Worm (Caenorhabditis elegans) whole organism, young adult: Measurements from ENCODE around the gene bath-26.
"Not testable (repeated sequence)": the region's sequence is repeated elsewhere in the genome, so short reads cannot be mapped to it uniquely, and the experiment has no call there.

Source experiments
- aptf-3 ChIP-seq: fragments of 200-800 bp; sonication (Bioruptor generic); IDR thresholded peaks from 2 replicates; pipeline ENCODE4 v1.3.6; 2022; ENCODE audit warnings: missing genetic modification characterization, missing compliant biosample characterization
- athp-1 ChIP-seq: sonication (generic microtip); optimal IDR thresholded peaks from 2 replicates; lab custom pipeline; 2017; ENCODE audit warnings: mild to moderate bottlenecking, missing genetic modification characterization, missing compliant biosample characterization
- cebp-1 ChIP-seq, 2 experiments: fragments of 200-800 bp in 1 of 2; sonication (Bioruptor generic) in 1 of 2; sonication (generic microtip) in 1 of 2; IDR thresholded peaks in 1 of 2; optimal IDR thresholded peaks in 1 of 2; 2 replicates each; pipeline versions ENCODE4 v1.3.6 to Lab custom; 2017 to 2022; ENCODE audit warnings: missing compliant biosample characterization in 2 of 2, missing genetic modification characterization in 2 of 2, mild to moderate bottlenecking in 1 of 2, missing genetic modification reagents in 1 of 2, moderate library complexity in 1 of 2
- madf-10 ChIP-seq: sonication (generic microtip); optimal IDR thresholded peaks from 2 replicates; lab custom pipeline; 2016; ENCODE audit warnings: mild to moderate bottlenecking, missing genetic modification characterization, missing compliant biosample characterization
- repo-1 ChIP-seq: sonication (generic microtip); optimal IDR thresholded peaks from 2 replicates; lab custom pipeline; 2017; ENCODE audit warnings: mild to moderate bottlenecking, missing genetic modification characterization, missing compliant biosample characterization

DNA sequence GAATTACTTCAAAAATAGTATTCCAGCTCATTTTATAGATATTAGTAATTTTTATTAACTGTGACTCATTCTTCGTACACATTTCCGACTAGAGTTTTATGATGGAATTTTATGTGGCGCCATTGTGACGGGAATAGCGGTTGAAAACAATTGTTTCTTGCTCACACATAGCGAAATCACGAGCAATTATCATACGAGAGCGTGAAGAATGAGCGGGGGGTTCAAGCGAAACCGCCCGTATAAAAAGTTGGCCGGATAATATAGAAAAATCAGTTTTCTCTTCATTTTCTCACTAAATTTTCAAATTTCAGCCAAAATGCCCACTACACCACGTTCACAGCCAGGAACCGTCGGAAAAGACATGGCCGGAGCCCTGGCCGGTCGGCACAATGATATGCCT lies 32.9 kb upstream of the bath-26 start, which contains the start of gene C08E3.1:
- not testable (repeated sequence) for TF ChIP-seq cebp-1 (GFP tag; IDR thresholded peaks at IDR 0.05; lab: Robert Waterston, UW); cebp-1 (tag; optimal IDR thresholded peaks at IDR 0.05; lab: Kevin White, UChicago); madf-10 (tag; lab: Kevin White, UChicago); athp-1 (tag; lab: Kevin White, UChicago); aptf-3 (GFP tag; lab: Robert Waterston, UW); repo-1 (tag; lab: Kevin White, UChicago)
